Fruit fly (Drosophila melanogaster) whole organism, wandering third instar larva: ENCODE measurements around the gene CG14265.
A peak's percentile ranks its signal among the peaks of the same experiment; 100 is the strongest.
"Not testable (repeated sequence)": the region's sequence is repeated elsewhere in the genome, so short reads cannot be mapped to it uniquely, and the experiment has no call there.

ENCODE experiments used
- Abd-B ChIP-seq: fragments of >200 bp; optimal IDR thresholded peaks from 2 replicates; lab custom pipeline; 2017; ENCODE audit warnings: missing biosample characterization, missing genetic modification characterization
- CG32264 ChIP-seq: fragments of 200-800 bp; sonication (Bioruptor generic); optimal IDR thresholded peaks from 2 replicates; lab custom pipeline; 2016; ENCODE audit warnings: missing biosample characterization, missing genetic modification characterization
- CG9705 ChIP-seq: fragments of 200-800 bp; sonication (Bioruptor generic); optimal IDR thresholded peaks from 2 replicates; lab custom pipeline; 2018; ENCODE audit warnings: missing biosample characterization, mild to moderate bottlenecking, missing genetic modification characterization
- CrebA ChIP-seq: fragments of 200-800 bp; sonication (Bioruptor generic); optimal IDR thresholded peaks from 2 replicates; lab custom pipeline; 2016; ENCODE audit warnings: missing biosample characterization, mild to moderate bottlenecking, missing genetic modification characterization, borderline replicate concordance
- Dfd ChIP-seq: fragments of >200 bp; optimal IDR thresholded peaks from 2 replicates; lab custom pipeline; 2017; ENCODE audit warnings: missing biosample characterization, missing genetic modification characterization
- Dif ChIP-seq: fragments of 200-275, 200-300 bp; sonication (Bioruptor generic); optimal IDR thresholded peaks from 2 replicates; lab custom pipeline; 2018; ENCODE audit warnings: missing biosample characterization, missing genetic modification characterization; ENCODE audit not compliant: partially characterized antibody
- GATAd ChIP-seq: sonication (Bioruptor generic); optimal IDR thresholded peaks from 2 replicates; lab custom pipeline; 2016; ENCODE audit warnings: missing biosample characterization, missing genetic modification characterization
- HLH106 ChIP-seq: fragments of 200-800 bp; optimal IDR thresholded peaks from 3 replicates; lab custom pipeline; 2019; ENCODE audit warnings: missing biosample characterization, mild to moderate bottlenecking, missing genetic modification characterization, moderate library complexity
- Hnf4 ChIP-seq: fragments of 200-800 bp; sonication (Bioruptor generic); optimal IDR thresholded peaks from 2 replicates; lab custom pipeline; 2016; ENCODE audit warnings: missing biosample characterization, mild to moderate bottlenecking, missing genetic modification characterization
- Hr78 ChIP-seq: fragments of >200 bp; optimal IDR thresholded peaks from 2 replicates; lab custom pipeline; 2017; ENCODE audit warnings: missing biosample characterization, missing genetic modification characterization
- Hr83 ChIP-seq: fragments of 200-300 bp; sonication (Bioruptor generic); optimal IDR thresholded peaks from 2 replicates; lab custom pipeline; 2016; ENCODE audit warnings: missing biosample characterization, mild to moderate bottlenecking, missing genetic modification characterization, moderate library complexity; ENCODE audit not compliant: poor library complexity, severe bottlenecking
- Jra ChIP-seq: sonication (Bioruptor generic); optimal IDR thresholded peaks from 2 replicates; lab custom pipeline; 2016; ENCODE audit warnings: missing biosample characterization, missing genetic modification characterization
- Mio ChIP-seq: sonication (Bioruptor generic); optimal IDR thresholded peaks from 2 replicates; lab custom pipeline; 2016; ENCODE audit warnings: missing biosample characterization, missing genetic modification characterization
- Myc ChIP-seq: fragments of >200 bp; optimal IDR thresholded peaks from 2 replicates; lab custom pipeline; 2017
- N ChIP-seq: fragments of >200 bp; optimal IDR thresholded peaks from 2 replicates; lab custom pipeline; 2018; ENCODE audit warnings: missing biosample characterization, missing external identifiers, missing genetic modification characterization
- OdsH ChIP-seq: fragments of 200-800 bp; sonication (Bioruptor generic); optimal IDR thresholded peaks from 2 replicates; lab custom pipeline; 2016; ENCODE audit warnings: missing biosample characterization, mild to moderate bottlenecking, missing genetic modification characterization
- Rel ChIP-seq, 2 experiments: fragments of 200-800 bp; sonication (Bioruptor generic) in 1 of 2; optimal IDR thresholded peaks; 2 replicates in 1 of 2; 3 replicates in 1 of 2; lab custom pipeline; 2016 to 2019; ENCODE audit warnings: mild to moderate bottlenecking in 2 of 2, missing biosample characterization in 2 of 2, missing genetic modification characterization in 2 of 2, moderate library complexity in 1 of 2
- Sp1 ChIP-seq: fragments of 200-800 bp; sonication (Bioruptor generic); optimal IDR thresholded peaks from 3 replicates; lab custom pipeline; 2019; ENCODE audit warnings: missing biosample characterization, mild to moderate bottlenecking, missing genetic modification characterization, moderate library complexity
- Vsx2 ChIP-seq: fragments of 200-300, 225-300 bp; sonication (Bioruptor generic); optimal IDR thresholded peaks from 2 replicates; lab custom pipeline; 2018; ENCODE audit warnings: missing biosample characterization, missing genetic modification characterization; ENCODE audit not compliant: partially characterized antibody
- br ChIP-seq: fragments of 200-800 bp; sonication (Bioruptor generic); optimal IDR thresholded peaks from 2 replicates; lab custom pipeline; 2016; ENCODE audit warnings: missing biosample characterization, missing genetic modification characterization
- brk ChIP-seq: fragments of 200-800 bp; sonication (Bioruptor generic); optimal IDR thresholded peaks from 2 replicates; lab custom pipeline; 2016; ENCODE audit warnings: missing biosample characterization, mild to moderate bottlenecking, missing genetic modification characterization
- dl ChIP-seq, 2 experiments: fragments of 175-275, 200-275 bp in 1 of 2; fragments of 200-275 bp in 1 of 2; sonication (Bioruptor generic); optimal IDR thresholded peaks; lab custom pipeline; 2018; ENCODE audit warnings: mild to moderate bottlenecking in 2 of 2, missing biosample characterization in 2 of 2, missing genetic modification characterization in 2 of 2, moderate library complexity in 2 of 2; ENCODE audit not compliant: partially characterized antibody in 2 of 2, insufficient read depth in 1 of 2
- dmrt93B ChIP-seq: fragments of 200-800 bp; sonication (Bioruptor generic); optimal IDR thresholded peaks from 2 replicates; lab custom pipeline; 2018; ENCODE audit warnings: missing biosample characterization, mild to moderate bottlenecking, missing genetic modification characterization
- dsf ChIP-seq: sonication (Bioruptor generic); optimal IDR thresholded peaks from 2 replicates; lab custom pipeline; 2016; ENCODE audit warnings: missing biosample characterization, missing genetic modification characterization, borderline replicate concordance
- ey ChIP-seq: fragments of 200-800 bp; sonication (Bioruptor generic); optimal IDR thresholded peaks from 2 replicates; lab custom pipeline; 2016; ENCODE audit warnings: missing biosample characterization, missing genetic modification characterization
- foxo ChIP-seq, 2 experiments: fragments of 200-800 bp; sonication (Bioruptor generic); optimal IDR thresholded peaks; 2 replicates in 1 of 2; 3 replicates in 1 of 2; lab custom pipeline; 2016 to 2017; ENCODE audit warnings: missing biosample characterization in 2 of 2, missing genetic modification characterization in 2 of 2
- fru ChIP-seq: fragments of 200-800 bp; sonication (Bioruptor generic); optimal IDR thresholded peaks from 3 replicates; lab custom pipeline; 2016; ENCODE audit warnings: missing biosample characterization, mild to moderate bottlenecking, missing genetic modification characterization
- h ChIP-seq: fragments of 200-800 bp; sonication (Bioruptor generic); optimal IDR thresholded peaks from 3 replicates; lab custom pipeline; 2016; ENCODE audit warnings: missing biosample characterization, mild to moderate bottlenecking, missing genetic modification characterization
- jim ChIP-seq: fragments of 175-275, 200-325 bp; sonication (Bioruptor generic); optimal IDR thresholded peaks from 2 replicates; lab custom pipeline; 2016; ENCODE audit warnings: missing biosample characterization, mild to moderate bottlenecking, missing genetic modification characterization
- lola ChIP-seq: fragments of >200 bp; optimal IDR thresholded peaks from 2 replicates; lab custom pipeline; 2017; ENCODE audit warnings: missing biosample characterization, missing genetic modification characterization
- pan ChIP-seq: fragments of >200 bp; optimal IDR thresholded peaks from 2 replicates; lab custom pipeline; 2017
- psq ChIP-seq: fragments of 200-800 bp; sonication (Bioruptor generic); optimal IDR thresholded peaks from 3 replicates; lab custom pipeline; 2017; ENCODE audit warnings: missing biosample characterization, mild to moderate bottlenecking, missing genetic modification characterization, moderate library complexity
- rgr ChIP-seq: fragments of 200-800 bp; sonication (Bioruptor generic); optimal IDR thresholded peaks from 3 replicates; lab custom pipeline; 2016; ENCODE audit warnings: missing biosample characterization, mild to moderate bottlenecking, missing genetic modification characterization
- sage ChIP-seq: fragments of 200-800 bp; sonication (Bioruptor generic); optimal IDR thresholded peaks from 2 replicates; lab custom pipeline; 2016; ENCODE audit warnings: missing biosample characterization, mild to moderate bottlenecking, missing genetic modification characterization
- sv ChIP-seq: fragments of 200-800 bp; sonication (Bioruptor generic); optimal IDR thresholded peaks from 3 replicates; lab custom pipeline; 2016; ENCODE audit warnings: missing biosample characterization, missing genetic modification characterization
- tai ChIP-seq: sonication (Bioruptor generic); optimal IDR thresholded peaks from 2 replicates; lab custom pipeline; 2016; ENCODE audit warnings: missing biosample characterization, missing genetic modification characterization
- usp ChIP-seq: fragments of >200 bp; optimal IDR thresholded peaks from 2 replicates; lab custom pipeline; 2017; ENCODE audit warnings: missing biosample characterization, missing genetic modification characterization
- woc ChIP-seq: sonication (Bioruptor generic); optimal IDR thresholded peaks from 2 replicates; lab custom pipeline; 2016; ENCODE audit warnings: missing biosample characterization, mild to moderate bottlenecking, missing genetic modification characterization

CG14265 gene

DNA sequence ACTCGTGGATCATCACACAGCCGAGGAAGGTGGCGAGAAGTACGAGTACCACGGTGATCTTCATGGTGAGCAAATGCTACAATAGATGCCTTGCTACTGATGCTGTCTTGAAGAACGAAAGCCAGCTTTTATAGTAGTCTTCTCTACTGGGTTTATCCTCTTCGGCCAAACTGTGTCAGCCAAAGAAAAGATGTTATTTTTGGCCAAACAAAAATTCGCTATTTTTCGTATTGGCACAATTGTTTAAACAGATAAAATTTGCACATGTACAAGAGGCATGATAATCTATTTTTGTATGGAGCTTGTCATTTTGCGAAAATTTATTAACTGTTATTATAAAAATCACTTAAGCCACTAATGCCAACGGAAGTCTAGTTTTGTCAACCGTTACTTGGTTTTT is 4.0 kb upstream of the CG14265 start, which contains the start of gene ng2:
ng2 (minus strand) TSS at position 101 of the 400 bp plus-strand sequence.
- not testable (repeated sequence) for TF ChIP-seq Rel (GFP tag; optimal IDR thresholded peaks at IDR 0.05; lab: Kevin White, UChicago); Rel (tag; optimal IDR thresholded peaks at IDR 0.05; lab: Kevin White, UChicago); Vsx2 (GFP tag; lab: Kevin White, UChicago); br (GFP tag; lab: Kevin White, UChicago)

DNA sequence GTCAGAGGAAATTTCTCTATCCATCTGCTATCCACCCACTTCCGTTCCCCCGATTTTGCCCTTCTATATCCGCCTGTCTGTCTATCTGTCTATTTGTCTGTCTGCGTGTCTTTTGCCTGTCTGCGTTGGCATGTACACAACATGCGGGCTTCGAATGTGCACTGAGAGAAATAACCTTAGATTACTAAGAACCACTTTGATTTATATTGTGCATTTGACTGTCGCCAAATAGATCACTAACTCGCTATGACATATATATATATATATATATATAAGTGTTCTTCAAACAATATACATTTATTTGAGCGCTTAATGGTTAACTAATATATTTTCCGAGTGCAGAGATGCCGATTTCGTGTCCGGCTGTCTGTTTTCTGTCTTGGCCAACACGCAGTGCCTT is 2.8 kb downstream of the CG14265 start:
- TF ChIP-seq woc (GFP tag; lab: Kevin White, UChicago) = no peak

- TF ChIP-seq CrebA (no peak), Myc (lab: Kevin White, UChicago) (no peak), woc (GFP tag; lab: Kevin White, UChicago) (peak; percentile 28), dsf (GFP tag; lab: Kevin White, UChicago) (no peak), rgr (peak; percentile 55), Mio (no peak), Abd-B (GFP tag; lab: Kevin White, UChicago) (no peak), lola (no peak), pan (lab: Kevin White, UChicago) (no peak), Vsx2 (GFP tag; lab: Kevin White, UChicago) (no peak), Rel (GFP tag; optimal IDR thresholded peaks at IDR 0.05; lab: Kevin White, UChicago) (no peak), Rel (tag; optimal IDR thresholded peaks at IDR 0.05; lab: Kevin White, UChicago) (no peak), Sp1 (peak; percentile 18), sage (no peak), Hnf4 (GFP tag; lab: Kevin White, UChicago) (no peak), N (GFP tag; lab: Kevin White, UChicago) (no peak), foxo (GFP tag; optimal IDR thresholded peaks at IDR 0.05; lab: Kevin White, UChicago) (peak in 1 of 2 experiments; percentile 73), Jra (GFP tag; lab: Kevin White, UChicago) (no peak), usp (GFP tag; lab: Kevin White, UChicago) (no peak), GATAd (no peak), Dif (GFP tag; lab: Kevin White, UChicago) (no peak), dmrt93B (GFP tag; lab: Kevin White, UChicago) (peak; percentile 13), ey (GFP tag; lab: Kevin White, UChicago) (peak; percentile 54), h (GFP tag; lab: Kevin White, UChicago) (peak; percentile 63), Hr83 (GFP tag; lab: Kevin White, UChicago) (no peak), OdsH (GFP tag; lab: Kevin White, UChicago) (peak; percentile 49), brk (no peak), br (GFP tag; lab: Kevin White, UChicago) (peak; percentile 35), Dfd (no peak), psq (GFP tag; lab: Kevin White, UChicago) (peak; percentile 20), CG32264 (GFP tag; lab: Kevin White, UChicago) (no peak), dl (GFP tag; optimal IDR thresholded peaks at IDR 0.05; lab: Kevin White, UChicago; ENCODE audit: insufficient read depth in 1 of 2, partially characterized antibody in 2 of 2) (no peak), HLH106 (tag; lab: Kevin White, UChicago) (peak; percentile 7), jim (GFP tag; lab: Kevin White, UChicago) (no peak), tai (no peak), CG9705 (GFP tag; lab: Kevin White, UChicago) (no peak), fru (GFP tag; lab: Kevin White, UChicago) (peak; percentile 72), Hr78 (no peak), sv (peak; percentile 59)
Measured at dm6 chrX:3205887-3206794, 30.3 kb downstream of the CG14265 start.
